Fruit fly (Drosophila melanogaster): ENCODE measurements around the gene CG16957.

DNA sequence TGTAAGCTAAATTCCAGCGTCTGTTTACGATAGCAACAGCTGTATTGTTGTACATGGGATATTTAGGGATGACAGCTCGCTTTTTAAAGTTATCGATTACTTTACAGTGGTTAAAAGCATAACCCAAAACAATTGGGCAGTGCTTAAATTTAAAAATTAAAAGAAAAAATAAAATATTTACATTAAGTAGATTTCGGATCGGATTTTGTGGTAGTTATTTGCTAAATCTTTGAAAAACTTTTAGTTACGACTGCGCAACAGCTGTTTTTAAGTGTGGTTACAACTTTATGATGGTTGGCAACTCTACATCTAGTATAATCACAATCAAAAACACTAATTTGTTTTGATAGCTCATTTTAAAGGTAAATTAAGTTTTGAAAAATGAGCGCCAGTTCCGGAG lies 8.7 kb downstream of the CG16957 start, which contains the start of the genes Ing5 and CG7099:
- TF ChIP-seq Hr78 (GFP tag; optimal IDR thresholded peaks at IDR 0.05) (no peak), sage (GFP tag; optimal IDR thresholded peaks at IDR 0.05) (peak; percentile 90), Dfd (GFP tag; optimal IDR thresholded peaks at IDR 0.05) (no peak), tai (GFP tag; optimal IDR thresholded peaks at IDR 0.05) (no peak), lola (GFP tag; optimal IDR thresholded peaks at IDR 0.05) (no peak)
